Worm (Caenorhabditis elegans): ENCODE measurements around the gene cox-15.

DNA sequence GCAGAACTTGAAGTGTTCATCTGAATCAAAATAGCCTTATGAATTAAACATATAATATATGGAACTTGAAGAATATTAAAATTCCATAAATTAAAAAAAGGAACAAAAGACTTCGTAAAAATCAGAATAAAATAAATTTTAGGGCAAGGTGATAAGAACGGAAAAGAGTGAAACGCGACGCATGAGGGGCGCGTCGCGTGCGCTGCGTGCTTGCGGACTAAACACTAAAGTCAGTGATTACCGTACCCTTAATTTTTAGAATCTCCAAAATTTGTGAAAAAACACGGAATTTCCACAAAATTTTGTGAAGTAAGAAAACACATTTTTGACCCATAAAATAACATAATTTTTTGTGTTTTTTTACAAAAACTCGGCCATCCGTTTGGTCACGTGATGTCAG is 26.4 kb upstream of the cox-15 start, which contains the start of gene T05B9.1:
- no peak for TF ChIP-seq unc-62 (GFP tag; optimal IDR thresholded peaks at IDR 0.05 in 1 of 2)
- TF ChIP-seq unc-62 (tag; optimal IDR thresholded peaks at IDR 0.05), result no peak
- TF ChIP-seq nhr-25 (tag; optimal IDR thresholded peaks at IDR 0.05; ENCODE audit: borderline replicate concordance, insufficient read depth), result no peak
- no peak for TF ChIP-seq ceh-82 (tag; optimal IDR thresholded peaks at IDR 0.05)
- no peak for TF ChIP-seq spr-3 (GFP tag; optimal IDR thresholded peaks at IDR 0.05)

Measured in whole organism, L4 larva.